Fruit fly (Drosophila melanogaster): Measurements from ENCODE around the gene CG42467.
A peak's percentile ranks its signal among the peaks of the same experiment; 100 is the strongest.

The CG42467 gene

dm6 chr2L:3655698-3656105, 45.4 kb upstream of the CG42467 start (continued):
- TF ChIP-seq CG8281 (tag; optimal IDR thresholded peaks at IDR 0.05) (peak; percentile 92), ato (GFP tag; IDR thresholded peaks at IDR 0.05; ENCODE audit: partially characterized antibody) (no peak), CG7556 (GFP tag; optimal IDR thresholded peaks at IDR 0.05) (peak; percentile 98), CG10267 (tag; optimal IDR thresholded peaks at IDR 0.05) (peak; percentile 96), NfI (GFP tag; optimal IDR thresholded peaks at IDR 0.05) (peak; percentile 99), H15 (GFP tag; IDR thresholded peaks at IDR 0.05) (peak; percentile 96), Dp (GFP tag; optimal IDR thresholded peaks at IDR 0.05) (peak; percentile 30), CG6791 (GFP tag; IDR thresholded peaks at IDR 0.05; ENCODE audit: partially characterized antibody) (no peak), hkb (optimal IDR thresholded peaks at IDR 0.05) (no peak), hkb (GFP tag; IDR thresholded peaks at IDR 0.05) (peak; percentile 99), CG1233 (GFP tag; optimal IDR thresholded peaks at IDR 0.05) (peak; percentile 98), Dbx (GFP tag; IDR thresholded peaks at IDR 0.05) (peak; percentile 98), kni (GFP tag; optimal IDR thresholded peaks at IDR 0.05) (peak; percentile 97), caup (GFP tag; optimal IDR thresholded peaks at IDR 0.05; ENCODE audit: severe bottlenecking) (peak; percentile 98), Opbp (GFP tag; IDR thresholded peaks at IDR 0.05; ENCODE audit: partially characterized antibody) (no peak), trem (tag; optimal IDR thresholded peaks at IDR 0.05) (peak; percentile 96), gsb (GFP tag; IDR thresholded peaks at IDR 0.05) (peak; percentile 96), cg (GFP tag; optimal IDR thresholded peaks at IDR 0.05) (no peak), sim (GFP tag; IDR thresholded peaks at IDR 0.05) (peak; percentile 92), CG13775 (GFP tag; optimal IDR thresholded peaks at IDR 0.05) (peak; percentile 98), nau (GFP tag; optimal IDR thresholded peaks at IDR 0.05) (peak; percentile 97), ERR (GFP tag; optimal IDR thresholded peaks at IDR 0.05) (peak; percentile 97), cwo (GFP tag; optimal IDR thresholded peaks at IDR 0.05) (peak; percentile 97), ash1 (GFP tag; optimal IDR thresholded peaks at IDR 0.05) (peak; percentile 93), Adf1 (GFP tag; IDR thresholded peaks at IDR 0.05) (peak; percentile 87), twi (tag; optimal IDR thresholded peaks at IDR 0.05) (peak; percentile 96), Hr3 (GFP tag; optimal IDR thresholded peaks at IDR 0.05) (peak; percentile 95), CG11398 (GFP tag; optimal IDR thresholded peaks at IDR 0.05) (peak; percentile 97), CG11456 (GFP tag; IDR thresholded peaks at IDR 0.05) (peak; percentile 97), CG6813 (GFP tag; optimal IDR thresholded peaks at IDR 0.05) (peak; percentile 98), tgo (GFP tag; IDR thresholded peaks at IDR 0.05) (peak; percentile 97), vnd (GFP tag; IDR thresholded peaks at IDR 0.05; ENCODE audit: partially characterized antibody) (no peak), eyg (GFP tag; optimal IDR thresholded peaks at IDR 0.05) (peak; percentile 97), Optix (GFP tag; IDR thresholded peaks at IDR 0.05) (peak; percentile 97), gce (GFP tag; IDR thresholded peaks at IDR 0.05) (peak; percentile 98), jigr1 (GFP tag; IDR thresholded peaks at IDR 0.05) (peak; percentile 93), Spps (tag; optimal IDR thresholded peaks at IDR 0.05) (peak; percentile 97), Vsx1 (GFP tag; optimal IDR thresholded peaks at IDR 0.05) (peak; percentile 94), CG8478 (optimal IDR thresholded peaks at IDR 0.05) (no peak), CG10431 (GFP tag; optimal IDR thresholded peaks at IDR 0.05) (peak; percentile 96), odd (GFP tag; optimal IDR thresholded peaks at IDR 0.05) (peak; percentile 98), Hmx (GFP tag; optimal IDR thresholded peaks at IDR 0.05) (peak; percentile 95), BEAF-32 (GFP tag; optimal IDR thresholded peaks at IDR 0.05) (peak; percentile 24), lbe (GFP tag; optimal IDR thresholded peaks at IDR 0.05) (peak; percentile 98), CG15514 (GFP tag; optimal IDR thresholded peaks at IDR 0.05) (peak; percentile 94), gfzf (GFP tag; optimal IDR thresholded peaks at IDR 0.05) (peak; percentile 22), CG5953 (GFP tag; IDR thresholded peaks at IDR 0.05) (peak; percentile 97), Atf6 (GFP tag; IDR thresholded peaks at IDR 0.05) (peak; percentile 98), CG11696 (GFP tag; IDR thresholded peaks at IDR 0.05) (peak; percentile 91), CG4282 (GFP tag; optimal IDR thresholded peaks at IDR 0.05) (peak; percentile 95), pnt (GFP tag; optimal IDR thresholded peaks at IDR 0.05) (peak; percentile 98)

All from whole organism, embryonic.